Fruit fly (Drosophila melanogaster) whole organism, embryonic: Measurements from ENCODE around the gene Dpm2.

Source experiments
- B-H2 ChIP-seq: fragments of 200-800 bp; sonication (Bioruptor generic); optimal IDR thresholded peaks from 2 replicates; lab custom pipeline; 2018; ENCODE audit warnings: missing biosample characterization, mild to moderate bottlenecking, missing genetic modification characterization
- C15 ChIP-seq: fragments of 200-800 bp; sonication (Bioruptor generic); IDR thresholded peaks from 3 replicates; pipeline ENCODE4 v1.3.6; 2022; ENCODE audit warnings: missing biosample characterization, missing genetic modification characterization
- CG10267 ChIP-seq: fragments of 200-800 bp; sonication (Bioruptor generic); optimal IDR thresholded peaks from 2 replicates; lab custom pipeline; 2018; ENCODE audit warnings: missing biosample characterization, mild to moderate bottlenecking, missing genetic modification characterization, moderate library complexity
- CG10543 ChIP-seq: fragments of 200-800 bp; sonication (Bioruptor generic); optimal IDR thresholded peaks from 3 replicates; lab custom pipeline; 2017; ENCODE audit warnings: missing biosample characterization, mild to moderate bottlenecking, missing genetic modification characterization, moderate library complexity
- CG11093 ChIP-seq: fragments of 200-800 bp; sonication (Bioruptor generic); IDR thresholded peaks from 3 replicates; pipeline ENCODE4 v1.3.6; 2022; ENCODE audit warnings: missing biosample characterization, missing genetic modification characterization
- CG11247 ChIP-seq: fragments of 200-800 bp; sonication (Bioruptor generic); IDR thresholded peaks from 2 replicates; pipeline ENCODE4 v1.3.6; 2022; ENCODE audit warnings: missing biosample characterization, missing genetic modification characterization
- CG12236 ChIP-seq: fragments of 200-800 bp; sonication (Bioruptor generic); optimal IDR thresholded peaks from 2 replicates; lab custom pipeline; 2016; ENCODE audit warnings: missing biosample characterization, missing genetic modification characterization
- CG13424 ChIP-seq: fragments of 200-800 bp; sonication (Bioruptor generic); optimal IDR thresholded peaks from 2 replicates; lab custom pipeline; 2019; ENCODE audit warnings: missing biosample characterization, mild to moderate bottlenecking, missing genetic modification characterization, moderate library complexity
- CG14014 ChIP-seq: fragments of 200-800 bp; sonication (Bioruptor generic); IDR thresholded peaks from 2 replicates; pipeline ENCODE4 v1.3.6; 2022; ENCODE audit warnings: missing biosample characterization, missing genetic modification characterization
- CG2202 ChIP-seq: fragments of 200-800 bp; sonication (Bioruptor generic); optimal IDR thresholded peaks from 2 replicates; lab custom pipeline; 2018; ENCODE audit warnings: missing biosample characterization, mild to moderate bottlenecking, missing genetic modification characterization
- CG3065 ChIP-seq: fragments of 200-800 bp; sonication (Bioruptor generic); optimal IDR thresholded peaks from 2 replicates; lab custom pipeline; 2016; ENCODE audit warnings: missing biosample characterization, missing genetic modification characterization
- CG32772 ChIP-seq: fragments of 200-800 bp; sonication (Bioruptor generic); IDR thresholded peaks from 2 replicates; pipeline ENCODE4 v1.3.6; 2022; ENCODE audit warnings: missing biosample characterization, missing genetic modification characterization
- CG33557 ChIP-seq: fragments of 200-800 bp; sonication (Bioruptor generic); optimal IDR thresholded peaks from 2 replicates; lab custom pipeline; 2019; ENCODE audit warnings: missing biosample characterization, mild to moderate bottlenecking, missing genetic modification characterization, moderate library complexity
- CG34422 ChIP-seq: fragments of 200-800 bp; sonication (Bioruptor generic); IDR thresholded peaks from 3 replicates; pipeline ENCODE4 v1.3.6; 2022; ENCODE audit warnings: missing biosample characterization, missing genetic modification characterization
- CG3847 ChIP-seq: fragments of 200-800 bp; sonication (Bioruptor generic); IDR thresholded peaks from 2 replicates; pipeline ENCODE4 v1.3.6; 2022; ENCODE audit warnings: missing biosample characterization, missing genetic modification characterization
- CG6791 ChIP-seq: fragments of 200-800 bp; sonication (Bioruptor generic); IDR thresholded peaks from 3 replicates; pipeline ENCODE4 v1.3.6; 2022; ENCODE audit warnings: missing biosample characterization, missing genetic modification characterization; ENCODE audit not compliant: partially characterized antibody
- CG8924 ChIP-seq: fragments of 200-800 bp; optimal IDR thresholded peaks from 3 replicates; lab custom pipeline; 2019; ENCODE audit warnings: missing biosample characterization, mild to moderate bottlenecking, missing genetic modification characterization, moderate library complexity
- CG9797 ChIP-seq: fragments of 200-800 bp; sonication (Bioruptor generic); optimal IDR thresholded peaks from 3 replicates; lab custom pipeline; 2018; ENCODE audit warnings: missing biosample characterization, mild to moderate bottlenecking, missing genetic modification characterization
- Camta ChIP-seq: fragments of 200-800 bp; sonication (Bioruptor generic); optimal IDR thresholded peaks from 2 replicates; lab custom pipeline; 2016; ENCODE audit warnings: missing biosample characterization, missing genetic modification characterization
- Chrac-16 ChIP-seq: fragments of 200-800 bp; sonication (Bioruptor generic); optimal IDR thresholded peaks from 3 replicates; lab custom pipeline; 2016; ENCODE audit warnings: missing biosample characterization, missing genetic modification characterization
- Dp ChIP-seq: fragments of 200-800 bp; sonication (Bioruptor generic); optimal IDR thresholded peaks from 2 replicates; lab custom pipeline; 2018; ENCODE audit warnings: missing biosample characterization, mild to moderate bottlenecking, missing genetic modification characterization, moderate library complexity
- Drgx ChIP-seq: fragments of 200-800 bp; sonication (Bioruptor generic); IDR thresholded peaks from 2 replicates; pipeline ENCODE4 v1.3.6; 2022; ENCODE audit warnings: missing biosample characterization, missing genetic modification characterization
- Ets97D ChIP-seq: fragments of 200-800 bp; sonication (Bioruptor generic); optimal IDR thresholded peaks from 3 replicates; lab custom pipeline; 2016; ENCODE audit warnings: missing biosample characterization, missing genetic modification characterization
- Fer1 ChIP-seq: fragments of 200-800 bp; sonication (Bioruptor generic); optimal IDR thresholded peaks from 2 replicates; lab custom pipeline; 2017; ENCODE audit warnings: missing biosample characterization, mild to moderate bottlenecking, missing genetic modification characterization
- HmgD ChIP-seq: fragments of 200-800 bp; sonication (Bioruptor generic); optimal IDR thresholded peaks from 3 replicates; lab custom pipeline; 2016; ENCODE audit warnings: missing biosample characterization, missing genetic modification characterization
- NK7.1 ChIP-seq: fragments of 200-800 bp; sonication (Bioruptor generic); optimal IDR thresholded peaks from 3 replicates; lab custom pipeline; 2016; ENCODE audit warnings: missing biosample characterization, missing genetic modification characterization
- Oaz ChIP-seq: fragments of 200-800 bp; sonication (Bioruptor generic); IDR thresholded peaks from 2 replicates; pipeline ENCODE4 v1.3.6; 2022; ENCODE audit warnings: missing biosample characterization, missing genetic modification characterization
- Oli ChIP-seq: fragments of 200-800 bp; sonication (Bioruptor generic); optimal IDR thresholded peaks from 2 replicates; lab custom pipeline; 2018; ENCODE audit warnings: missing biosample characterization, mild to moderate bottlenecking, missing genetic modification characterization, moderate library complexity
- Opbp ChIP-seq: fragments of 200-800 bp; sonication (Bioruptor generic); IDR thresholded peaks from 3 replicates; pipeline ENCODE4 v1.3.6; 2022; ENCODE audit warnings: missing biosample characterization, missing genetic modification characterization; ENCODE audit not compliant: partially characterized antibody
- PHDP ChIP-seq: fragments of 200-800 bp; sonication (Bioruptor generic); optimal IDR thresholded peaks from 3 replicates; lab custom pipeline; 2018; ENCODE audit warnings: missing biosample characterization, mild to moderate bottlenecking, missing genetic modification characterization, moderate library complexity
- Sin3A ChIP-seq: fragments of >200 bp; optimal IDR thresholded peaks from 2 replicates; lab custom pipeline; 2018
- Sry-δ ChIP-seq: fragments of 200-800 bp; sonication (Bioruptor generic); optimal IDR thresholded peaks from 2 replicates; lab custom pipeline; 2016; ENCODE audit warnings: missing biosample characterization, missing genetic modification characterization
- Trl ChIP-seq, 3 experiments: fragments of >200 bp in 2 of 3; fragments of 200-800 bp in 1 of 3; sonication (Bioruptor generic) in 1 of 3; optimal IDR thresholded peaks; 2 replicates in 1 of 3; 3 replicates in 2 of 3; lab custom pipeline; 2016 to 2017; ENCODE audit warnings: missing biosample characterization in 1 of 3, missing genetic modification characterization in 1 of 3
- ac ChIP-seq: fragments of 200-800 bp; sonication (Bioruptor generic); optimal IDR thresholded peaks from 3 replicates; lab custom pipeline; 2017; ENCODE audit warnings: missing biosample characterization, mild to moderate bottlenecking, missing genetic modification characterization
- ase ChIP-seq: fragments of 200-800 bp; sonication (Bioruptor generic); IDR thresholded peaks from 3 replicates; pipeline ENCODE4 v1.3.6; 2022; ENCODE audit warnings: missing biosample characterization, missing genetic modification characterization
- caup ChIP-seq: fragments of 200-800 bp; sonication (Bioruptor generic); optimal IDR thresholded peaks from 3 replicates; lab custom pipeline; 2017; ENCODE audit warnings: missing biosample characterization, mild to moderate bottlenecking, missing genetic modification characterization, moderate library complexity; ENCODE audit not compliant: severe bottlenecking
- chinmo ChIP-seq: fragments of 200-800 bp; sonication (Bioruptor generic); IDR thresholded peaks from 4 replicates; pipeline ENCODE4 v1.3.6; 2022; ENCODE audit warnings: missing biosample characterization, missing genetic modification characterization; ENCODE audit not compliant: partially characterized antibody
- dpn ChIP-seq, 2 experiments: fragments of 200-800 bp; sonication (Bioruptor generic); optimal IDR thresholded peaks; 3 replicates each; lab custom pipeline; 2016; ENCODE audit warnings: missing biosample characterization in 2 of 2, missing genetic modification characterization in 2 of 2
- ems ChIP-seq: fragments of 200-800 bp; sonication (Bioruptor generic); optimal IDR thresholded peaks from 3 replicates; lab custom pipeline; 2016; ENCODE audit warnings: missing biosample characterization, missing genetic modification characterization
- eyg ChIP-seq: fragments of 200-800 bp; sonication (Bioruptor generic); optimal IDR thresholded peaks from 3 replicates; lab custom pipeline; 2016; ENCODE audit warnings: missing biosample characterization, missing genetic modification characterization
- gcm ChIP-seq: fragments of 200-800 bp; sonication (Bioruptor generic); optimal IDR thresholded peaks from 2 replicates; lab custom pipeline; 2019; ENCODE audit warnings: missing biosample characterization, mild to moderate bottlenecking, missing genetic modification characterization, moderate library complexity
- jigr1 ChIP-seq: fragments of 200-800 bp; sonication (Bioruptor generic); IDR thresholded peaks from 3 replicates; pipeline ENCODE4 v1.3.6; 2022; ENCODE audit warnings: missing biosample characterization, missing genetic modification characterization
- jing ChIP-seq: fragments of 200-800 bp; sonication (Bioruptor generic); optimal IDR thresholded peaks from 2 replicates; lab custom pipeline; 2018; ENCODE audit warnings: missing biosample characterization, mild to moderate bottlenecking, missing genetic modification characterization
- kni ChIP-seq: fragments of 200-800 bp; sonication (Bioruptor generic); optimal IDR thresholded peaks from 3 replicates; lab custom pipeline; 2017; ENCODE audit warnings: mild to moderate bottlenecking, missing biosample characterization, missing genetic modification reagents, missing genetic modification characterization
- otp ChIP-seq: fragments of 200-800 bp; sonication (Bioruptor generic); IDR thresholded peaks from 3 replicates; pipeline ENCODE4, ENCODE4 v1.3.6; 2022; ENCODE audit warnings: missing biosample characterization, missing genetic modification characterization
- pros ChIP-seq: fragments of 200-800 bp; sonication (Bioruptor generic); optimal IDR thresholded peaks from 3 replicates; lab custom pipeline; 2019; ENCODE audit warnings: missing biosample characterization, mild to moderate bottlenecking, missing genetic modification characterization, moderate library complexity
- repo ChIP-seq: fragments of 200-800 bp; sonication (Bioruptor generic); optimal IDR thresholded peaks from 2 replicates; lab custom pipeline; 2016; ENCODE audit warnings: missing biosample characterization, missing genetic modification characterization
- trh ChIP-seq: fragments of 200-800 bp; sonication (Bioruptor generic); optimal IDR thresholded peaks from 2 replicates; lab custom pipeline; 2016; ENCODE audit warnings: missing biosample characterization, missing genetic modification characterization
- vfl ChIP-seq: fragments of 200-800 bp; sonication (Bioruptor generic); optimal IDR thresholded peaks from 2 replicates; lab custom pipeline; 2016; ENCODE audit warnings: missing biosample characterization, missing genetic modification characterization

The Dpm2 gene

dm6 chr3L:3336368-3337164 lies 17.2 kb downstream of the Dpm2 start, which contains the start of the genes Drsl6 and kst (continued):
- TF ChIP-seq CG13424: peak; percentile 13
- no peak for TF ChIP-seq Oli (tag; lab: Kevin White, UChicago)
- no peak for TF ChIP-seq CG11093
- TF ChIP-seq otp (GFP tag; lab: Robert Waterston, UW): peak; percentile 67; the same call in 2 of the 3 replicates
- TF ChIP-seq CG12236 (GFP tag; lab: Kevin White, UChicago): no peak
- TF ChIP-seq jigr1 (GFP tag; lab: Robert Waterston, UW): no peak
- TF ChIP-seq CG8924: peak; percentile 39
- peak; percentile 53; the same call in 1 of the 3 replicates for TF ChIP-seq CG34422 (GFP tag; lab: Robert Waterston, UW)
- no peak for TF ChIP-seq Chrac-16 (GFP tag; lab: Kevin White, UChicago)
- TF ChIP-seq B-H2 (GFP tag; lab: Kevin White, UChicago): peak; percentile 46
- TF ChIP-seq CG3847 (GFP tag; lab: Robert Waterston, UW): peak; percentile 40
- peak; percentile 62 for TF ChIP-seq CG6791 (GFP tag; lab: Robert Waterston, UW)
- TF ChIP-seq Oaz (GFP tag; lab: Robert Waterston, UW): no peak
- TF ChIP-seq repo (GFP tag; lab: Kevin White, UChicago): no peak
- TF ChIP-seq ems: no peak
- no peak for TF ChIP-seq ac (GFP tag; lab: Kevin White, UChicago)
- TF ChIP-seq CG14014: peak; percentile 12; the same call in 1 of the 2 replicates
- peak; percentile 87 for TF ChIP-seq Dp (GFP tag; lab: Kevin White, UChicago)
- peak; percentile 16 for TF ChIP-seq Sin3A
- peak; percentile 47 for TF ChIP-seq CG10267 (tag; lab: Kevin White, UChicago)
- TF ChIP-seq vfl (GFP tag; lab: Kevin White, UChicago): no peak
- TF ChIP-seq pros (GFP tag; lab: Kevin White, UChicago): peak; percentile 37
- peak; percentile 19 for TF ChIP-seq CG33557 (GFP tag; lab: Kevin White, UChicago)
- no peak for TF ChIP-seq trh (GFP tag; lab: Kevin White, UChicago)
- TF ChIP-seq Ets97D: peak; percentile 41
- peak; percentile 78 for TF ChIP-seq kni
- TF ChIP-seq Opbp (GFP tag; lab: Robert Waterston, UW): peak; percentile 70
- peak; percentile 60 for TF ChIP-seq HmgD (GFP tag; lab: Kevin White, UChicago)
- peak; percentile 36 for TF ChIP-seq CG2202 (tag; lab: Kevin White, UChicago)
- peak in 1 of 2 experiments; percentile 27 for TF ChIP-seq dpn (GFP tag; optimal IDR thresholded peaks at IDR 0.05; lab: Kevin White, UChicago)
- TF ChIP-seq CG9797: peak; percentile 72
- peak; percentile 32 for TF ChIP-seq Fer1
- TF ChIP-seq eyg (GFP tag; lab: Kevin White, UChicago): no peak
- peak; percentile 43 for TF ChIP-seq Camta
- TF ChIP-seq CG32772 (GFP tag; lab: Robert Waterston, UW): no peak
- no peak for TF ChIP-seq CG11247
- TF ChIP-seq Drgx: peak; percentile 44; the same call in 1 of the 2 replicates
- TF ChIP-seq NK7.1 (GFP tag; lab: Kevin White, UChicago): no peak
- peak in 1 of 2 experiments; percentile 25 for TF ChIP-seq Trl (optimal IDR thresholded peaks at IDR 0.05; lab: Kevin White, UChicago)
- peak; percentile 46 for TF ChIP-seq Trl (GFP tag; optimal IDR thresholded peaks at IDR 0.05; lab: Kevin White, UChicago)
- 0 out of 3 replicates have a peak, but pooled peaks have one; percentile 9 for TF ChIP-seq C15 (GFP tag; lab: Robert Waterston, UW)
- TF ChIP-seq CG10543 (GFP tag; lab: Kevin White, UChicago): peak; percentile 55
- peak; percentile 0 for TF ChIP-seq jing (GFP tag; lab: Kevin White, UChicago)
- peak; percentile 75; the same call in 2 of the 4 replicates for TF ChIP-seq chinmo (GFP tag; lab: Robert Waterston, UW)
- TF ChIP-seq CG3065 (GFP tag; lab: Kevin White, UChicago): no peak
- TF ChIP-seq caup (GFP tag; lab: Kevin White, UChicago): peak; percentile 57
- TF ChIP-seq PHDP: peak; percentile 41
- TF ChIP-seq Sry-δ (GFP tag; lab: Kevin White, UChicago): peak; percentile 50
- peak; percentile 15 for TF ChIP-seq gcm
- no peak for TF ChIP-seq ase (GFP tag; lab: Robert Waterston, UW)
